Fruit fly (Drosophila melanogaster) whole organism, pupa: ENCODE results near the gene Atu.

Source experiments
- CG10348 ChIP-seq: fragments of 200-800 bp; sonication (Bioruptor generic); IDR thresholded peaks from 2 replicates; pipeline ENCODE4 v1.3.6; 2022; ENCODE audit warnings: missing biosample characterization, missing genetic modification characterization
- CG12605 ChIP-seq: fragments of 200-800 bp; sonication (Bioruptor generic); IDR thresholded peaks from 2 replicates; pipeline ENCODE4 v1.3.6; 2022; ENCODE audit warnings: missing biosample characterization, missing genetic modification characterization
- CG13204 ChIP-seq: fragments of 200-800 bp; sonication (Bioruptor generic); optimal IDR thresholded peaks from 2 replicates; lab custom pipeline; 2018; ENCODE audit warnings: missing biosample characterization, mild to moderate bottlenecking, missing genetic modification characterization, moderate library complexity
- CG14655 ChIP-seq: fragments of 200-800 bp; sonication (Bioruptor generic); optimal IDR thresholded peaks from 3 replicates; lab custom pipeline; 2017; ENCODE audit warnings: mild to moderate bottlenecking, missing biosample characterization, missing genetic modification reagents, missing genetic modification characterization
- CG15710 ChIP-seq: fragments of 200-800 bp; sonication (Bioruptor generic); optimal IDR thresholded peaks from 2 replicates; lab custom pipeline; 2018; ENCODE audit warnings: missing biosample characterization, mild to moderate bottlenecking, missing genetic modification characterization, moderate library complexity
- CG17806 ChIP-seq: fragments of 200-800 bp; sonication (Bioruptor generic); optimal IDR thresholded peaks from 2 replicates; lab custom pipeline; 2018; ENCODE audit warnings: missing biosample characterization, mild to moderate bottlenecking, missing genetic modification characterization, moderate library complexity
- CG32121 ChIP-seq: fragments of 200-800 bp; sonication (Bioruptor generic); IDR thresholded peaks from 2 replicates; pipeline ENCODE4 v1.3.6; 2022; ENCODE audit warnings: missing biosample characterization, missing genetic modification characterization
- CG34367 ChIP-seq: fragments of 200-800 bp; sonication (Bioruptor generic); optimal IDR thresholded peaks from 2 replicates; lab custom pipeline; 2018; ENCODE audit warnings: missing biosample characterization, mild to moderate bottlenecking, missing genetic modification characterization
- CG4496 ChIP-seq: fragments of 200-800 bp; sonication (Bioruptor generic); IDR thresholded peaks from 3 replicates; pipeline ENCODE4 v1.3.6; 2022; ENCODE audit warnings: missing biosample characterization, missing genetic modification characterization
- CG8159 ChIP-seq: fragments of 200-800 bp; sonication (Bioruptor generic); optimal IDR thresholded peaks from 3 replicates; lab custom pipeline; 2018; ENCODE audit warnings: missing biosample characterization, mild to moderate bottlenecking, missing genetic modification characterization, moderate library complexity
- CG8301 ChIP-seq: fragments of 200-800 bp; sonication (Bioruptor generic); optimal IDR thresholded peaks from 2 replicates; lab custom pipeline; 2018; ENCODE audit warnings: missing biosample characterization, mild to moderate bottlenecking, missing genetic modification characterization
- CG9948 ChIP-seq: fragments of 200-800 bp; sonication (Bioruptor generic); optimal IDR thresholded peaks from 2 replicates; lab custom pipeline; 2018; ENCODE audit warnings: missing biosample characterization, mild to moderate bottlenecking, missing genetic modification characterization, moderate library complexity
- D1 ChIP-seq: fragments of 200-800 bp; sonication (Bioruptor generic); optimal IDR thresholded peaks from 2 replicates; lab custom pipeline; 2018; ENCODE audit warnings: missing biosample characterization, mild to moderate bottlenecking, missing genetic modification characterization, moderate library complexity
- EcR ChIP-seq: fragments of 200-800 bp; sonication (Bioruptor generic); optimal IDR thresholded peaks from 3 replicates; lab custom pipeline; 2019; ENCODE audit warnings: missing biosample characterization, missing genetic modification characterization, mild to moderate bottlenecking, moderate library complexity, missing genetic modification reagents
- Ets98B ChIP-seq: fragments of 200-800 bp; sonication (Bioruptor generic); IDR thresholded peaks from 2 replicates; pipeline ENCODE4 v1.3.6; 2022; ENCODE audit warnings: missing biosample characterization, missing genetic modification characterization
- Pif1A ChIP-seq: fragments of 200-800 bp; sonication (Bioruptor generic); optimal IDR thresholded peaks from 3 replicates; lab custom pipeline; 2016; ENCODE audit warnings: missing biosample characterization, missing genetic modification characterization
- Pif1B ChIP-seq: fragments of 200-800 bp; sonication (Bioruptor generic); optimal IDR thresholded peaks from 3 replicates; lab custom pipeline; 2016; ENCODE audit warnings: missing biosample characterization, missing genetic modification characterization
- Snoo ChIP-seq: fragments of 200-800 bp; sonication (Bioruptor generic); optimal IDR thresholded peaks from 3 replicates; lab custom pipeline; 2017; ENCODE audit warnings: missing biosample characterization, mild to moderate bottlenecking, missing genetic modification characterization, inconsistent platforms
- fd96Ca ChIP-seq: fragments of 200-800 bp; sonication (Bioruptor generic); IDR thresholded peaks from 3 replicates; pipeline ENCODE4 v1.3.6; 2022; ENCODE audit warnings: missing biosample characterization, missing genetic modification characterization
- gl ChIP-seq: fragments of 200-800 bp; sonication (Bioruptor generic); optimal IDR thresholded peaks from 2 replicates; lab custom pipeline; 2018; ENCODE audit warnings: missing biosample characterization, mild to moderate bottlenecking, missing genetic modification characterization
- rn ChIP-seq: fragments of 200-800 bp; sonication (Bioruptor generic); IDR thresholded peaks from 2 replicates; pipeline ENCODE4 v1.3.6; 2022; ENCODE audit warnings: missing biosample characterization, missing genetic modification characterization

The Atu gene

dm6 chr3R:5647705-5648568 is 34.8 kb downstream of the Atu start:
- no peak for TF ChIP-seq CG10348 (GFP tag; lab: Robert Waterston, UW)
- 0 out of 2 replicates have a peak, but pooled peaks have one; percentile 41 for TF ChIP-seq CG32121 (GFP tag; lab: Robert Waterston, UW)
- TF ChIP-seq CG4496 (GFP tag; lab: Robert Waterston, UW), result 0 out of 3 replicates have a peak, but pooled peaks have one; percentile 21

dm6 chr3R:5648569-5649476 is 35.7 kb downstream of the Atu start, which contains the start of the genes MTA1-like and Sec23:
Gene MTA1-like (minus strand): TSS chr3R:5648738.
Gene Sec23 (plus strand): TSS chr3R:5649065.
- TF ChIP-seq CG32121 (GFP tag; lab: Robert Waterston, UW), result no peak
- no peak for TF ChIP-seq CG14655 (GFP tag; lab: Kevin White, UChicago)
- TF ChIP-seq CG34367, result no peak
- peak; percentile 47; the same call in 1 of the 3 replicates for TF ChIP-seq CG4496 (GFP tag; lab: Robert Waterston, UW)
- no peak for TF ChIP-seq D1 (tag; lab: Kevin White, UChicago)
- peak; percentile 63 for TF ChIP-seq CG8159 (tag; lab: Kevin White, UChicago)
- TF ChIP-seq Snoo (tag; lab: Kevin White, UChicago), result peak; percentile 39
- TF ChIP-seq CG15710 (tag; lab: Kevin White, UChicago), result peak; percentile 44
- TF ChIP-seq CG17806 (tag; lab: Kevin White, UChicago), result peak; percentile 22
- TF ChIP-seq CG9948 (tag; lab: Kevin White, UChicago), result peak; percentile 33
- TF ChIP-seq rn (GFP tag; lab: Robert Waterston, UW), result no peak
- TF ChIP-seq CG12605 (GFP tag; lab: Robert Waterston, UW), result no peak
- TF ChIP-seq Pif1B (GFP tag; lab: Kevin White, UChicago), result peak; percentile 61
- TF ChIP-seq EcR (GFP tag; lab: Kevin White, UChicago), result no peak
- TF ChIP-seq CG10348 (GFP tag; lab: Robert Waterston, UW), result no peak
- peak; percentile 43 for TF ChIP-seq Pif1A (GFP tag; lab: Kevin White, UChicago)
- peak; percentile 13; the same call in 2 of the 3 replicates for TF ChIP-seq fd96Ca (GFP tag; lab: Robert Waterston, UW)
- TF ChIP-seq CG13204 (GFP tag; lab: Kevin White, UChicago), result no peak
- no peak; the same call in 1 of the 2 replicates for TF ChIP-seq Ets98B (GFP tag; lab: Robert Waterston, UW)
- no peak for TF ChIP-seq gl (tag; lab: Kevin White, UChicago)
- peak; percentile 9 for TF ChIP-seq CG8301 (tag; lab: Kevin White, UChicago)

- no peak for TF ChIP-seq CG9948 (tag; lab: Kevin White, UChicago)
- TF ChIP-seq rn (GFP tag; lab: Robert Waterston, UW), result no peak
- no peak for TF ChIP-seq CG13204 (GFP tag; lab: Kevin White, UChicago)
- TF ChIP-seq D1 (tag; lab: Kevin White, UChicago), result no peak
These were observed 36.7 kb downstream of the Atu start for dm6 chr3R:5649903-5650302.

dm6 chr3R:5653887-5654286 is 40.7 kb downstream of the Atu start:
- no peak for TF ChIP-seq Snoo (tag; lab: Kevin White, UChicago)
- no peak for TF ChIP-seq rn (GFP tag; lab: Robert Waterston, UW)
- TF ChIP-seq CG12605 (GFP tag; lab: Robert Waterston, UW), result no peak
- TF ChIP-seq CG8301 (tag; lab: Kevin White, UChicago), result no peak
- TF ChIP-seq CG34367, result no peak
- TF ChIP-seq CG10348 (GFP tag; lab: Robert Waterston, UW), result no peak

dm6 chr3R:5654692-5655181 is 41.6 kb downstream of the Atu start, which contains the start of the genes elm and MED27:
Gene elm (minus strand): TSS chr3R:5654861.
Gene MED27 (plus strand): TSS chr3R:5655139.
- TF ChIP-seq CG12605 (GFP tag; lab: Robert Waterston, UW), result peak; percentile 49; the same call in 1 of the 2 replicates
- TF ChIP-seq CG17806 (tag; lab: Kevin White, UChicago), result peak; percentile 85
- peak; percentile 83 for TF ChIP-seq CG9948 (tag; lab: Kevin White, UChicago)
- TF ChIP-seq fd96Ca (GFP tag; lab: Robert Waterston, UW), result peak; percentile 84
- TF ChIP-seq Ets98B (GFP tag; lab: Robert Waterston, UW), result peak; percentile 85
- TF ChIP-seq Pif1B (GFP tag; lab: Kevin White, UChicago), result peak; percentile 73
- TF ChIP-seq CG8301 (tag; lab: Kevin White, UChicago), result peak; percentile 74
- peak; percentile 88 for TF ChIP-seq CG4496 (GFP tag; lab: Robert Waterston, UW)
- TF ChIP-seq CG13204 (GFP tag; lab: Kevin White, UChicago), result no peak
- TF ChIP-seq Pif1A (GFP tag; lab: Kevin White, UChicago), result peak; percentile 87
- no peak for TF ChIP-seq CG14655 (GFP tag; lab: Kevin White, UChicago)
- peak; percentile 85 for TF ChIP-seq rn (GFP tag; lab: Robert Waterston, UW)
- peak; percentile 84 for TF ChIP-seq Snoo (tag; lab: Kevin White, UChicago)
- peak; percentile 67 for TF ChIP-seq gl (tag; lab: Kevin White, UChicago)
- TF ChIP-seq CG32121 (GFP tag; lab: Robert Waterston, UW), result peak; percentile 91
- peak; percentile 59; the same call in 1 of the 2 replicates for TF ChIP-seq CG10348 (GFP tag; lab: Robert Waterston, UW)
- TF ChIP-seq D1 (tag; lab: Kevin White, UChicago), result no peak
- TF ChIP-seq CG8159 (tag; lab: Kevin White, UChicago), result peak; percentile 89
- peak; percentile 81 for TF ChIP-seq CG34367
- TF ChIP-seq EcR (GFP tag; lab: Kevin White, UChicago), result peak; percentile 12
- TF ChIP-seq CG15710 (tag; lab: Kevin White, UChicago), result peak; percentile 90
